Fruit fly (Drosophila melanogaster): ENCODE measurements around the gene CG11034.

DNA sequence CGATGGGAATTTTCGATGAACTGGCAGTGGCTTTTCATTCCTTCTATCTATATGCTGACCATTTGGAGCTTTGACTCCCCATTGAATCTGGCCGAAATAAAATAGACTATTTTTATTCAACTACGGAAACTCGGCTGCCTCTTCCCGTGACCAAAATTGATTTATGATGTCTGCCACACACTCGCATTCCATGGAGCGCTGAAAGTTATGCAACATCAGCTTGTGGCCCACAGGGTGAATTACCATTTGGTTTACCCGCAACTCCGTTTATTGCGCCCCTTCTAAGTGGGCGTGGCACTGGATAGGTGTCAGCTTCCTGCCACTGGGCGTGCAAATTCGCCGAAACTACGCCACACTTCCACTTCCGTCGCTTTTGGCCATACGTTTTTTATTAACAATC, 12.1 kb upstream of the CG11034 start:
- TF ChIP-seq CG8478 (optimal IDR thresholded peaks at IDR 0.05) (no peak), CTCF (optimal IDR thresholded peaks at IDR 0.05) (no peak)

All from S2 (cell line).